Worm (Caenorhabditis elegans): ENCODE results near the gene pdi-2.

Gene pdi-2

ce11 chrX:4484072-4484471 is 39.9 kb upstream of the pdi-2 start:
- TF ChIP-seq sem-2 (GFP tag; optimal IDR thresholded peaks at IDR 0.05) (no peak), ceh-39 (tag; optimal IDR thresholded peaks at IDR 0.05) (no peak), mab-5 (tag; optimal IDR thresholded peaks at IDR 0.05) (no peak), drap-1 (GFP tag; optimal IDR thresholded peaks at IDR 0.05) (no peak), elt-1 (tag; optimal IDR thresholded peaks at IDR 0.05; ENCODE audit: borderline replicate concordance, insufficient read depth) (no peak), unc-39 (tag; optimal IDR thresholded peaks at IDR 0.05) (no peak), nhr-76 (tag; optimal IDR thresholded peaks at IDR 0.05) (no peak), mls-2 (tag; optimal IDR thresholded peaks at IDR 0.05) (no peak), unc-62 (GFP tag; optimal IDR thresholded peaks at IDR 0.05) (no peak), bed-3 (GFP tag; optimal IDR thresholded peaks at IDR 0.05) (no peak), ces-1 (GFP tag; optimal IDR thresholded peaks at IDR 0.05) (no peak), lin-13 (tag; optimal IDR thresholded peaks at IDR 0.05) (no peak), flh-1 (GFP tag; optimal IDR thresholded peaks at IDR 0.05) (no peak), ztf-11 (tag; optimal IDR thresholded peaks at IDR 0.05) (no peak), tbx-8 (GFP tag; optimal IDR thresholded peaks at IDR 0.05) (no peak), lsy-2 (tag; optimal IDR thresholded peaks at IDR 0.05) (no peak), M03D4.4 (tag; optimal IDR thresholded peaks at IDR 0.05) (no peak)

ce11 chrX:4488807-4489336 is 35.1 kb upstream of the pdi-2 start, which contains the start of gene ncr-1:
TSS of gene ncr-1 (minus strand) at chrX:4488857.
- TF ChIP-seq ces-1 (GFP tag; optimal IDR thresholded peaks at IDR 0.05) (peak; percentile 8), ztf-11 (tag; optimal IDR thresholded peaks at IDR 0.05) (no peak), lin-32 (GFP tag; optimal IDR thresholded peaks at IDR 0.05) (no peak)

ce11 chrX:4490400-4490799 is 33.6 kb upstream of the pdi-2 start:
- TF ChIP-seq nhr-237 (tag; optimal IDR thresholded peaks at IDR 0.05) (no peak), ces-1 (GFP tag; optimal IDR thresholded peaks at IDR 0.05) (peak; percentile 15)

ce11 chrX:4492199-4492598 is 31.8 kb upstream of the pdi-2 start, which contains the start of gene F46H6.5:
TSS of gene F46H6.5 (minus strand) at chrX:4492208.
- TF ChIP-seq M03D4.4 (tag; optimal IDR thresholded peaks at IDR 0.05) (no peak), ceh-83 (GFP tag; optimal IDR thresholded peaks at IDR 0.05) (no peak), blmp-1 (tag; optimal IDR thresholded peaks at IDR 0.05) (no peak), nhr-28 (tag; optimal IDR thresholded peaks at IDR 0.05) (no peak), ham-2 (GFP tag; optimal IDR thresholded peaks at IDR 0.05) (no peak), bed-3 (GFP tag; optimal IDR thresholded peaks at IDR 0.05) (no peak), cnd-1 (tag; optimal IDR thresholded peaks at IDR 0.05) (no peak), mep-1 (tag; optimal IDR thresholded peaks at IDR 0.05) (no peak), ceh-39 (tag; optimal IDR thresholded peaks at IDR 0.05) (no peak)

- no peak for TF ChIP-seq mep-1 (tag; optimal IDR thresholded peaks at IDR 0.05)
- peak; percentile 73 for TF ChIP-seq ces-1 (GFP tag; optimal IDR thresholded peaks at IDR 0.05)
- TF ChIP-seq ztf-11 (tag; optimal IDR thresholded peaks at IDR 0.05), result no peak
- TF ChIP-seq ceh-43 (GFP tag; optimal IDR thresholded peaks at IDR 0.05), result no peak
- no peak for TF ChIP-seq elt-3 (tag; optimal IDR thresholded peaks at IDR 0.05)
- TF ChIP-seq mab-5 (tag; optimal IDR thresholded peaks at IDR 0.05), result no peak
These were observed 30.4 kb upstream of the pdi-2 start for ce11 chrX:4493439-4494006.

- TF ChIP-seq ceh-83 (GFP tag; optimal IDR thresholded peaks at IDR 0.05), result no peak
- TF ChIP-seq zip-8 (tag; optimal IDR thresholded peaks at IDR 0.05), result no peak
- TF ChIP-seq drap-1 (GFP tag; optimal IDR thresholded peaks at IDR 0.05), result no peak
- TF ChIP-seq snpc-4 (tag; optimal IDR thresholded peaks at IDR 0.05), result no peak
- TF ChIP-seq blmp-1 (tag; optimal IDR thresholded peaks at IDR 0.05), result no peak
- no peak for TF ChIP-seq cnd-1 (tag; optimal IDR thresholded peaks at IDR 0.05)
- no peak for TF ChIP-seq ham-2 (GFP tag; optimal IDR thresholded peaks at IDR 0.05)
- TF ChIP-seq lin-13 (tag; optimal IDR thresholded peaks at IDR 0.05), result no peak
These were observed 28.0 kb upstream of the pdi-2 start for ce11 chrX:4495814-4496567.

Data from whole organism, mixed stage, embryonic.